Worm (Caenorhabditis elegans) whole organism, late embryonic: ENCODE results near the gene D1014.13.
A peak's percentile ranks its signal among the peaks of the same experiment; 100 is the strongest.

Source experiments
- C38D4.7 ChIP-seq: fragments of 200-800 bp; sonication (Bioruptor generic); optimal IDR thresholded peaks from 2 replicates; lab custom pipeline; 2018; ENCODE audit warnings: mild to moderate bottlenecking, missing genetic modification characterization, moderate library complexity, missing compliant biosample characterization
- F13H6.1 ChIP-seq: sonication (generic microtip); optimal IDR thresholded peaks from 2 replicates; lab custom pipeline; 2016; ENCODE audit warnings: missing genetic modification characterization, missing compliant biosample characterization
- T23F11.4 ChIP-seq: fragments of 200-800 bp; sonication (Bioruptor generic); optimal IDR thresholded peaks from 2 replicates; lab custom pipeline; 2018; ENCODE audit warnings: mild to moderate bottlenecking, missing genetic modification characterization, missing compliant biosample characterization
- Y22D7AL.16 ChIP-seq: sonication (generic microtip); optimal IDR thresholded peaks from 2 replicates; lab custom pipeline; 2016; ENCODE audit warnings: missing genetic modification characterization, missing compliant biosample characterization
- ama-1 ChIP-seq: fragments of 150-350 bp; optimal IDR thresholded peaks from 2 replicates; lab custom pipeline; 2014
- ceh-18 ChIP-seq: sonication (generic microtip); optimal IDR thresholded peaks from 2 replicates; lab custom pipeline; 2016; ENCODE audit warnings: missing genetic modification characterization, missing compliant biosample characterization
- ceh-19 ChIP-seq: fragments of 200-800 bp; sonication (Bioruptor generic); optimal IDR thresholded peaks from 2 replicates; lab custom pipeline; 2018; ENCODE audit warnings: mild to moderate bottlenecking, missing genetic modification characterization, missing compliant biosample characterization
- ceh-22 ChIP-seq: sonication (generic microtip); optimal IDR thresholded peaks from 2 replicates; lab custom pipeline; 2017; ENCODE audit warnings: missing biosample characterization, missing genetic modification characterization
- ceh-30 ChIP-seq: fragments of 150-350 bp; optimal IDR thresholded peaks from 2 replicates; lab custom pipeline; 2014; ENCODE audit warnings: missing biosample characterization, missing genetic modification characterization
- ceh-31 ChIP-seq: sonication (generic microtip); optimal IDR thresholded peaks from 2 replicates; lab custom pipeline; 2016; ENCODE audit warnings: missing genetic modification characterization, missing compliant biosample characterization
- ceh-34 ChIP-seq: sonication (generic microtip); optimal IDR thresholded peaks from 2 replicates; lab custom pipeline; 2016; ENCODE audit warnings: mild to moderate bottlenecking, missing genetic modification characterization, missing compliant biosample characterization
- ceh-45 ChIP-seq: fragments of 200-800 bp; sonication (Bioruptor generic); IDR thresholded peaks from 2 replicates; pipeline ENCODE4 v1.3.6; 2022; ENCODE audit warnings: missing genetic modification reagents, missing genetic modification characterization, missing compliant biosample characterization
- ceh-48 ChIP-seq: sonication (generic microtip); optimal IDR thresholded peaks from 2 replicates; lab custom pipeline; 2016; ENCODE audit warnings: missing genetic modification characterization, inconsistent platforms, missing compliant biosample characterization
- ceh-6 ChIP-seq: fragments of 200-800 bp; sonication (Bioruptor generic); optimal IDR thresholded peaks from 2 replicates; lab custom pipeline; 2018; ENCODE audit warnings: mild to moderate bottlenecking, missing genetic modification characterization, missing compliant biosample characterization
- ceh-9 ChIP-seq: sonication (generic microtip); optimal IDR thresholded peaks from 2 replicates; lab custom pipeline; 2016; ENCODE audit warnings: mild to moderate bottlenecking, missing genetic modification characterization, inconsistent platforms, missing compliant biosample characterization
- ets-4 ChIP-seq: sonication (generic microtip); optimal IDR thresholded peaks from 2 replicates; lab custom pipeline; 2016; ENCODE audit warnings: missing genetic modification characterization, missing compliant biosample characterization
- gmeb-2 ChIP-seq: sonication (generic microtip); optimal IDR thresholded peaks from 2 replicates; lab custom pipeline; 2016; ENCODE audit warnings: missing genetic modification characterization, inconsistent platforms, missing compliant biosample characterization
- hlh-13 ChIP-seq: fragments of 200-800 bp; sonication (Bioruptor generic); optimal IDR thresholded peaks from 2 replicates; lab custom pipeline; 2018; ENCODE audit warnings: mild to moderate bottlenecking, missing genetic modification characterization, missing compliant biosample characterization
- hlh-15 ChIP-seq: sonication (generic microtip); optimal IDR thresholded peaks from 2 replicates; lab custom pipeline; 2016; ENCODE audit warnings: missing genetic modification characterization, missing compliant biosample characterization
- hlh-30 ChIP-seq: sonication (generic microtip); optimal IDR thresholded peaks from 2 replicates; lab custom pipeline; 2017; ENCODE audit warnings: antibody characterized with exemption, missing genetic modification characterization, missing compliant biosample characterization; ENCODE audit not compliant: insufficient read depth
- madf-2 ChIP-seq: sonication (generic microtip); optimal IDR thresholded peaks from 2 replicates; lab custom pipeline; 2017; ENCODE audit warnings: missing genetic modification characterization, missing compliant biosample characterization
- nfya-1 ChIP-seq: sonication (generic microtip); optimal IDR thresholded peaks from 2 replicates; lab custom pipeline; 2017; ENCODE audit warnings: missing genetic modification characterization, mild to moderate bottlenecking, missing compliant biosample characterization, antibody characterized with exemption, moderate library complexity
- nhr-232 ChIP-seq: sonication (generic microtip); optimal IDR thresholded peaks from 2 replicates; lab custom pipeline; 2016; ENCODE audit warnings: missing genetic modification characterization, missing compliant biosample characterization
- npax-4 ChIP-seq: sonication (generic microtip); optimal IDR thresholded peaks from 2 replicates; lab custom pipeline; 2016; ENCODE audit warnings: missing genetic modification characterization, missing compliant biosample characterization
- odd-2 ChIP-seq: sonication (generic microtip); optimal IDR thresholded peaks from 2 replicates; lab custom pipeline; 2017; ENCODE audit warnings: antibody characterized with exemption, mild to moderate bottlenecking, missing genetic modification characterization, missing compliant biosample characterization
- pat-9 ChIP-seq: fragments of 200-800 bp; sonication (Bioruptor generic); optimal IDR thresholded peaks from 2 replicates; lab custom pipeline; 2018; ENCODE audit warnings: mild to moderate bottlenecking, missing genetic modification characterization, moderate library complexity, missing compliant biosample characterization
- pax-1 ChIP-seq: fragments of 150-350 bp; optimal IDR thresholded peaks from 2 replicates; lab custom pipeline; 2014; ENCODE audit warnings: missing biosample characterization, missing genetic modification characterization
- pqm-1 ChIP-seq: sonication (generic microtip); optimal IDR thresholded peaks from 2 replicates; lab custom pipeline; 2016; ENCODE audit warnings: missing genetic modification characterization, missing compliant biosample characterization
- pros-1 ChIP-seq: fragments of 150-350 bp; optimal IDR thresholded peaks from 2 replicates; lab custom pipeline; 2014; ENCODE audit warnings: missing biosample characterization, missing genetic modification reagents, missing genetic modification characterization
- sdc-2 ChIP-seq: sonication (generic microtip); optimal IDR thresholded peaks from 2 replicates; lab custom pipeline; 2016; ENCODE audit warnings: missing genotype, missing genetic modification characterization, missing compliant biosample characterization
- sox-2 ChIP-seq: fragments of 200-800 bp; sonication (Bioruptor generic); IDR thresholded peaks from 2 replicates; pipeline ENCODE4 v1.3.6; 2022; ENCODE audit warnings: missing genetic modification reagents, missing genetic modification characterization, missing compliant biosample characterization
- tbx-2 ChIP-seq: sonication (generic microtip); optimal IDR thresholded peaks from 2 replicates; lab custom pipeline; 2016; ENCODE audit warnings: missing genetic modification characterization, missing compliant biosample characterization
- tbx-7 ChIP-seq: sonication (generic microtip); optimal IDR thresholded peaks from 2 replicates; lab custom pipeline; 2016; ENCODE audit warnings: missing genotype, missing genetic modification characterization, missing compliant biosample characterization
- unc-3 ChIP-seq, 2 experiments: fragments of 200-800 bp in 1 of 2; sonication (Bioruptor generic) in 1 of 2; sonication (generic microtip) in 1 of 2; conservative IDR thresholded peaks in 1 of 2; optimal IDR thresholded peaks in 1 of 2; 2 replicates each; pipeline versions ENCODE4 v1.3.6 to Lab custom; 2016 to 2022; ENCODE audit warnings: missing compliant biosample characterization in 2 of 2, missing genetic modification characterization in 2 of 2, missing genetic modification reagents in 1 of 2
- unc-42 ChIP-seq: sonication (generic microtip); optimal IDR thresholded peaks from 2 replicates; lab custom pipeline; 2016; ENCODE audit warnings: missing genotype, missing genetic modification characterization, missing compliant biosample characterization
- unc-55 ChIP-seq: sonication (generic microtip); optimal IDR thresholded peaks from 2 replicates; lab custom pipeline; 2017; ENCODE audit warnings: missing biosample characterization, missing genetic modification reagents, missing genetic modification characterization
- zip-5 ChIP-seq: sonication (generic microtip); optimal IDR thresholded peaks from 2 replicates; lab custom pipeline; 2016; ENCODE audit warnings: missing genetic modification characterization, missing compliant biosample characterization
- ztf-16 ChIP-seq: sonication (generic microtip); optimal IDR thresholded peaks from 2 replicates; lab custom pipeline; 2017; ENCODE audit warnings: missing genetic modification characterization, missing compliant biosample characterization

D1014.13 gene

DNA sequence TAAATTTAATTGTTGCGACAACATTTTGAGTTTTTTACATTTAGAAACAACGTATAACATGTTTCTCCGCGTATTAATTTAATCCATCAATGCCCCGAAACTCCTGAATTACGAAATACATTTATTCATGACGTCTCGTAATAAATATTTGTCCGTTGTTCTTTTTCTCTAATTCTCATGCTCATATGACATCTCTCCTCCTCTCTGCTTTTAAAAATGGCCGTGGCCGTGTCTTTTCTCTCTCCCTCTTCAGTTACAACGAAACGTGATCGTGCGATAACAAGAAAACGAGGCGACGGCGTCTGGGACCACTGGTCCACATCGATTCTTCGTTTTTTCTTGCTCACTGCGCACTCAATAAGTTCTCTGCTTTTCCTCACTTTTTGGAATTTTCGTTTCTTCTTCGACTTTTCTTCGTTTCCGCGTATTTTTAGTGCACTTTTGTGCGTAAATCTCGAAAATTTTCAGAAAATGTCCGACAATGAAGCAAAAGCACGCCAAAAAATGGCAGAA lies 15.2 kb upstream of the D1014.13 start, which contains the start of gene snap-1:
snap-1 (plus strand) TSS at position 463 of the 513 bp plus-strand sequence.
- TF ChIP-seq T23F11.4 (no peak), ceh-31 (tag; lab: Kevin White, UChicago) (peak; percentile 41), npax-4 (no peak), ceh-6 (GFP tag; lab: Kevin White, UChicago) (no peak), hlh-30 (tag; lab: Kevin White, UChicago) (peak; percentile 77), sox-2 (GFP tag; lab: Robert Waterston, UW) (no peak), ceh-30 (tag; lab: Kevin White, UChicago) (no peak), unc-55 (GFP tag; lab: Kevin White, UChicago) (peak; percentile 72), C38D4.7 (GFP tag; lab: Kevin White, UChicago) (no peak), tbx-2 (tag; lab: Kevin White, UChicago) (peak; percentile 4), odd-2 (tag; lab: Kevin White, UChicago) (no peak), pqm-1 (no peak), nfya-1 (tag; lab: Kevin White, UChicago) (peak; percentile 26), ets-4 (tag; lab: Kevin White, UChicago) (no peak), unc-3 (GFP tag; conservative IDR thresholded peaks at IDR 0.05; lab: Robert Waterston, UW) (no peak), unc-3 (tag; optimal IDR thresholded peaks at IDR 0.05; lab: Kevin White, UChicago) (no peak), gmeb-2 (no peak), tbx-7 (tag; lab: Kevin White, UChicago) (no peak), hlh-15 (tag; lab: Kevin White, UChicago) (no peak), hlh-13 (GFP tag; lab: Kevin White, UChicago) (no peak), unc-42 (tag; lab: Kevin White, UChicago) (peak; percentile 76), ceh-18 (peak; percentile 9), pros-1 (tag; lab: Kevin White, UChicago) (peak; percentile 8), pat-9 (no peak), ztf-16 (tag; lab: Kevin White, UChicago) (no peak), sdc-2 (tag; lab: Kevin White, UChicago) (no peak), ceh-48 (tag; lab: Kevin White, UChicago) (peak; percentile 48), ceh-34 (tag; lab: Kevin White, UChicago) (peak; percentile 21), F13H6.1 (tag; lab: Kevin White, UChicago) (no peak), nhr-232 (no peak)
- TF ChIP-seq, all 69 proteins: peak for 10

DNA sequence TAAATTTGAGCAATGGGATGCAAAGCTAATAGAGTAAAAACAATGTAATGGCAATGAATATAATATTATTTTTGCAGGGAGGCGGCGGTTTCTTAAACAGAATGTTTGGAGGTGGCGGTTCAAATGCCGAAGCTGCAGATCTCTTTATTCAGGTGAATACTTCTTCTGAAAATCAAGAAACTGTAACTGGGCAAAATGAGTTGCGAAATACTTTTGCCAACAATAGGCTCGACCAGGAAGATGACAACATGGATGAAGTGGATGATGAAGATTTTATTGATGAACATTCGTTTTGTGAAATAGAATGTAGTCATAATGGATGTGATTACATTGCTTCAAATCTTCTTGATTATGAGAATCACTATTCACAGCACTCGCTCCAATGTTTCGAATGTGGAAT lies 14.6 kb upstream of the D1014.13 start:
- TF ChIP-seq ceh-19 (GFP tag; lab: Kevin White, UChicago) (no peak), ama-1 (no peak), ceh-22 (tag; lab: Kevin White, UChicago) (no peak), tbx-7 (tag; lab: Kevin White, UChicago) (no peak), zip-5 (tag; lab: Kevin White, UChicago) (no peak)

DNA sequence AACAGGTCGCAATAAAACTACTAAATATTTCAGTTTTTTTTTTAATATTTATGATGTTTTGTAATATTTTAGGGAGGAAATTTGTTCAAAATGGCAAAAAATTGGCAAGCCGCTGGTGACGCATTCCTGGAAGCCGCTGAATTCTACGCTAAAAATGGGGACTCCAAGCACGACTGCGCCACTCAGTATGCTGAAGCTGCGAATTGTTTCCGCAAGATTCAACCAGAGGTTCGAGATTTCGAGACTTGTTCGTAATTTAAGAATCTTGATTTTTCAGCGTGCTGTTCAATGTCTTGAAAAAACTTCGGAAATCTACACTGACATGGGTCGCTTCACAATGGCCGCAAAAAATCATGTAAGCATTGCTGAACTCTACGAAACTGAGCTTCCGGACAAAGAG lies 13.8 kb upstream of the D1014.13 start:
- no peak for TF ChIP-seq unc-55 (GFP tag; lab: Kevin White, UChicago)
- TF ChIP-seq ceh-45 (GFP tag; lab: Robert Waterston, UW), result no peak
- TF ChIP-seq sdc-2 (tag; lab: Kevin White, UChicago), result no peak
- no peak for TF ChIP-seq odd-2 (tag; lab: Kevin White, UChicago)
- no peak for TF ChIP-seq hlh-30 (tag; lab: Kevin White, UChicago)
- TF ChIP-seq pax-1 (tag; lab: Kevin White, UChicago), result no peak
- TF ChIP-seq Y22D7AL.16 (tag; lab: Kevin White, UChicago), result no peak
- TF ChIP-seq ceh-9, result no peak
- no peak for TF ChIP-seq C38D4.7 (GFP tag; lab: Kevin White, UChicago)
- no peak for TF ChIP-seq madf-2 (tag; lab: Kevin White, UChicago)
